Worm (Caenorhabditis elegans): Measurements from ENCODE around the gene B0303.4.

DNA sequence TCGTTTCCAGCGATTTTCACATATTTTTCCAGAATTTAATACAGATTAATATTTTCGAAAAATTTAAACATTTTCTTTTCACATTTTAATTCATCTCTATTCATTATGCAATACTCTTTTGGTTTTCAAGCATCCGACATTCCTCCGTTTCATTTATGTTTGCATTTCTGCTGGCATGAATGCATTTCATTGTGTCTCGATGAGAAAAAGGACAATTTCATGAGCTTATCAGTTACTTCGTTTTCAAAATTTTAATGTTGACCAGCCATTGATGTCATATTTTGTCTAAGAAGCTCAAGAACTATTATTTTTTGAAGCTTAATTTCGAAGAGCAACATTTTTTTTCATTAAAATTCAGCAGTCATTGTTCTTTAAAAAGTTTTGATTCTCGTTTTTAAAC lies 28.9 kb downstream of the B0303.4 start:
- no peak for TF ChIP-seq elt-3 (tag; optimal IDR thresholded peaks at IDR 0.05)
- no peak for TF ChIP-seq zip-8 (tag; optimal IDR thresholded peaks at IDR 0.05)
- TF ChIP-seq nhr-28 (tag; optimal IDR thresholded peaks at IDR 0.05) = no peak
- no peak for TF ChIP-seq mls-2 (tag; optimal IDR thresholded peaks at IDR 0.05)
- TF ChIP-seq drap-1 (GFP tag; optimal IDR thresholded peaks at IDR 0.05) = no peak
- no peak for TF ChIP-seq elt-1 (tag; optimal IDR thresholded peaks at IDR 0.05; ENCODE audit: borderline replicate concordance, insufficient read depth)
- TF ChIP-seq lsy-2 (tag; optimal IDR thresholded peaks at IDR 0.05) = no peak
- no peak for TF ChIP-seq sptf-1 (tag; optimal IDR thresholded peaks at IDR 0.05)
- TF ChIP-seq flh-1 (GFP tag; optimal IDR thresholded peaks at IDR 0.05) = no peak
- no peak for TF ChIP-seq ceh-43 (GFP tag; optimal IDR thresholded peaks at IDR 0.05)
- no peak for TF ChIP-seq unc-62 (GFP tag; optimal IDR thresholded peaks at IDR 0.05)
- no peak for TF ChIP-seq blmp-1 (tag; optimal IDR thresholded peaks at IDR 0.05)
- TF ChIP-seq snpc-4 (tag; optimal IDR thresholded peaks at IDR 0.05) = no peak
- TF ChIP-seq pha-4 (tag; optimal IDR thresholded peaks at IDR 0.05) = no peak

Data from whole organism, mixed stage, embryonic.